Worm (Caenorhabditis elegans) whole organism, late embryonic: ENCODE measurements around the gene srbc-39.

Experiments
- C08G9.2 ChIP-seq: sonication (generic microtip); optimal IDR thresholded peaks from 2 replicates; lab custom pipeline; 2016; ENCODE audit warnings: mild to moderate bottlenecking, missing genetic modification characterization, moderate library complexity, missing compliant biosample characterization
- T23F11.4 ChIP-seq: fragments of 200-800 bp; sonication (Bioruptor generic); optimal IDR thresholded peaks from 2 replicates; lab custom pipeline; 2018; ENCODE audit warnings: mild to moderate bottlenecking, missing genetic modification characterization, missing compliant biosample characterization
- ama-1 ChIP-seq: fragments of 150-350 bp; optimal IDR thresholded peaks from 2 replicates; lab custom pipeline; 2014
- ceh-18 ChIP-seq: sonication (generic microtip); optimal IDR thresholded peaks from 2 replicates; lab custom pipeline; 2016; ENCODE audit warnings: missing genetic modification characterization, missing compliant biosample characterization
- ceh-24 ChIP-seq: sonication (generic microtip); optimal IDR thresholded peaks from 2 replicates; lab custom pipeline; 2016; ENCODE audit warnings: mild to moderate bottlenecking, missing genetic modification characterization, missing compliant biosample characterization
- ceh-34 ChIP-seq: sonication (generic microtip); optimal IDR thresholded peaks from 2 replicates; lab custom pipeline; 2016; ENCODE audit warnings: mild to moderate bottlenecking, missing genetic modification characterization, missing compliant biosample characterization
- ceh-9 ChIP-seq: sonication (generic microtip); optimal IDR thresholded peaks from 2 replicates; lab custom pipeline; 2016; ENCODE audit warnings: mild to moderate bottlenecking, missing genetic modification characterization, inconsistent platforms, missing compliant biosample characterization
- dmd-4 ChIP-seq: sonication (generic microtip); optimal IDR thresholded peaks from 2 replicates; lab custom pipeline; 2016; ENCODE audit warnings: borderline replicate concordance, missing genetic modification characterization, missing compliant biosample characterization
- gmeb-2 ChIP-seq: sonication (generic microtip); optimal IDR thresholded peaks from 2 replicates; lab custom pipeline; 2016; ENCODE audit warnings: missing genetic modification characterization, inconsistent platforms, missing compliant biosample characterization
- hlh-30 ChIP-seq: sonication (generic microtip); optimal IDR thresholded peaks from 2 replicates; lab custom pipeline; 2017; ENCODE audit warnings: antibody characterized with exemption, missing genetic modification characterization, missing compliant biosample characterization; ENCODE audit not compliant: insufficient read depth
- mec-3 ChIP-seq: sonication (generic microtip); optimal IDR thresholded peaks from 2 replicates; lab custom pipeline; 2016; ENCODE audit warnings: borderline replicate concordance, missing genetic modification characterization, missing compliant biosample characterization
- nhr-232 ChIP-seq: sonication (generic microtip); optimal IDR thresholded peaks from 2 replicates; lab custom pipeline; 2016; ENCODE audit warnings: missing genetic modification characterization, missing compliant biosample characterization
- pha-2 ChIP-seq: sonication (generic microtip); optimal IDR thresholded peaks from 2 replicates; lab custom pipeline; 2017; ENCODE audit warnings: mild to moderate bottlenecking, missing genetic modification characterization, missing compliant biosample characterization
- unc-55 ChIP-seq: sonication (generic microtip); optimal IDR thresholded peaks from 2 replicates; lab custom pipeline; 2017; ENCODE audit warnings: missing biosample characterization, missing genetic modification reagents, missing genetic modification characterization

ce11 chrV:699051-699450 lies 9.9 kb upstream of the srbc-39 start:
- TF ChIP-seq hlh-30 (tag; lab: Kevin White, UChicago) (no peak), ama-1 (no peak), T23F11.4 (GFP tag; lab: Kevin White, UChicago) (no peak), gmeb-2 (tag; lab: Kevin White, UChicago) (no peak), ceh-9 (no peak), unc-55 (GFP tag; lab: Kevin White, UChicago) (no peak), C08G9.2 (tag; lab: Kevin White, UChicago) (no peak), mec-3 (tag; lab: Kevin White, UChicago) (no peak), pha-2 (tag; lab: Kevin White, UChicago) (no peak), nhr-232 (no peak), ceh-18 (tag; lab: Kevin White, UChicago) (no peak), ceh-24 (tag; lab: Kevin White, UChicago) (no peak), ceh-34 (tag; lab: Kevin White, UChicago) (no peak), dmd-4 (tag; lab: Kevin White, UChicago) (no peak)
